Worm (Caenorhabditis elegans): ENCODE data around the gene rbmx-2.

Gene rbmx-2

ce11 chrII:6170236-6170635, 26.5 kb downstream of the rbmx-2 start:
- TF ChIP-seq elt-4 (tag; optimal IDR thresholded peaks at IDR 0.05), result no peak
- TF ChIP-seq unc-55 (GFP tag; optimal IDR thresholded peaks at IDR 0.05), result peak; percentile 96
- peak; percentile 46 for TF ChIP-seq ceh-18 (tag; optimal IDR thresholded peaks at IDR 0.05)
- TF ChIP-seq fkh-6 (tag; optimal IDR thresholded peaks at IDR 0.05), result no peak
- TF ChIP-seq K09A11.1 (tag; optimal IDR thresholded peaks at IDR 0.05; ENCODE audit: insufficient read depth), result no peak
- peak; percentile 17 for TF ChIP-seq rnt-1 (tag; optimal IDR thresholded peaks at IDR 0.05)
- no peak for TF ChIP-seq pat-9 (tag; optimal IDR thresholded peaks at IDR 0.05)

ce11 chrII:6169156-6169555, 27.6 kb downstream of the rbmx-2 start, which contains the start of gene hst-3.1:
Gene hst-3.1, minus strand, starts transcription at chrII:6169256.
- TF ChIP-seq K09A11.1 (tag; optimal IDR thresholded peaks at IDR 0.05; ENCODE audit: insufficient read depth) (no peak), ceh-19 (GFP tag; optimal IDR thresholded peaks at IDR 0.05) (no peak), lin-11 (tag; optimal IDR thresholded peaks at IDR 0.05) (no peak), unc-55 (GFP tag; optimal IDR thresholded peaks at IDR 0.05) (no peak), ceh-6 (GFP tag; optimal IDR thresholded peaks at IDR 0.05) (no peak), C08G9.2 (tag; optimal IDR thresholded peaks at IDR 0.05) (no peak), pag-3 (tag; optimal IDR thresholded peaks at IDR 0.05; ENCODE audit: borderline replicate concordance) (no peak), sox-4 (tag; optimal IDR thresholded peaks at IDR 0.05) (no peak), pha-2 (tag; optimal IDR thresholded peaks at IDR 0.05) (no peak)

ce11 chrII:6168714-6169113, 28.0 kb downstream of the rbmx-2 start:
- TF ChIP-seq ceh-31 (tag; optimal IDR thresholded peaks at IDR 0.05), result no peak
- TF ChIP-seq pha-4 (tag; optimal IDR thresholded peaks at IDR 0.05), result no peak
- no peak for TF ChIP-seq fax-1 (tag; optimal IDR thresholded peaks at IDR 0.05)
- no peak for TF ChIP-seq pqm-1 (tag; optimal IDR thresholded peaks at IDR 0.05)
- no peak for TF ChIP-seq ama-1 (optimal IDR thresholded peaks at IDR 0.05)
- no peak for TF ChIP-seq npax-4 (tag; optimal IDR thresholded peaks at IDR 0.05)
- TF ChIP-seq unc-42 (tag; optimal IDR thresholded peaks at IDR 0.05), result no peak
- TF ChIP-seq F13H6.1 (tag; optimal IDR thresholded peaks at IDR 0.05), result no peak
- no peak for TF ChIP-seq hlh-15 (tag; optimal IDR thresholded peaks at IDR 0.05)

- TF ChIP-seq lim-6 (tag; optimal IDR thresholded peaks at IDR 0.05) (no peak), pax-1 (tag; optimal IDR thresholded peaks at IDR 0.05) (no peak), unc-3 (GFP tag; conservative IDR thresholded peaks at IDR 0.05) (no peak), unc-3 (tag; optimal IDR thresholded peaks at IDR 0.05) (no peak), eyg-1 (tag; optimal IDR thresholded peaks at IDR 0.05) (no peak), sox-2 (GFP tag; IDR thresholded peaks at IDR 0.05) (no peak), ceh-19 (GFP tag; optimal IDR thresholded peaks at IDR 0.05) (no peak), unc-42 (tag; optimal IDR thresholded peaks at IDR 0.05) (peak; percentile 0), pros-1 (tag; optimal IDR thresholded peaks at IDR 0.05) (no peak)
Measured at ce11 chrII:6165152-6165551, 31.6 kb downstream of the rbmx-2 start.

- TF ChIP-seq sox-2 (GFP tag; IDR thresholded peaks at IDR 0.05) (no peak), tbx-2 (tag; optimal IDR thresholded peaks at IDR 0.05) (no peak), unc-42 (tag; optimal IDR thresholded peaks at IDR 0.05) (no peak), C38D4.7 (GFP tag; optimal IDR thresholded peaks at IDR 0.05) (no peak), dve-1 (tag; optimal IDR thresholded peaks at IDR 0.05) (no peak), syd-9 (tag; optimal IDR thresholded peaks at IDR 0.05) (no peak), lin-11 (tag; optimal IDR thresholded peaks at IDR 0.05) (no peak), gmeb-2 (tag; optimal IDR thresholded peaks at IDR 0.05) (no peak), ceh-18 (tag; optimal IDR thresholded peaks at IDR 0.05) (no peak), elt-4 (tag; optimal IDR thresholded peaks at IDR 0.05) (no peak), pat-9 (tag; optimal IDR thresholded peaks at IDR 0.05) (no peak), ceh-2 (tag; optimal IDR thresholded peaks at IDR 0.05) (no peak), elt-2 (tag; optimal IDR thresholded peaks at IDR 0.05) (no peak)
Measured at ce11 chrII:6160994-6161393, 35.8 kb downstream of the rbmx-2 start, which contains the start of gene exp-1. Gene exp-1, minus strand, starts transcription at chrII:6161094.

Data from whole organism, late embryonic.